Fruit fly (Drosophila melanogaster): ENCODE results near the gene eEF1alpha2.

Gene eEF1alpha2

dm6 chr3R:31738060-31738619, at the start of gene eEF1alpha2:
Gene eEF1alpha2, plus strand, starts transcription at chr3R:31738468.
- TF ChIP-seq bab1 (GFP tag; optimal IDR thresholded peaks at IDR 0.05): no peak
- peak; percentile 18 for TF ChIP-seq Mnt (GFP tag; optimal IDR thresholded peaks at IDR 0.05)
- no peak for TF ChIP-seq CG12768 (GFP tag; optimal IDR thresholded peaks at IDR 0.05)
- TF ChIP-seq Crg-1 (GFP tag; optimal IDR thresholded peaks at IDR 0.05): no peak
- TF ChIP-seq CG5204 (GFP tag; optimal IDR thresholded peaks at IDR 0.05): no peak
- peak; percentile 61 for TF ChIP-seq kay (GFP tag; ENCODE audit: borderline replicate concordance)
- no peak for TF ChIP-seq ovo (GFP tag; optimal IDR thresholded peaks at IDR 0.05)
- TF ChIP-seq toe (GFP tag; optimal IDR thresholded peaks at IDR 0.05): peak; percentile 44
- TF ChIP-seq CG1620 (GFP tag; optimal IDR thresholded peaks at IDR 0.05): no peak
- TF ChIP-seq CG33017 (tag; optimal IDR thresholded peaks at IDR 0.05): no peak
- no peak for TF ChIP-seq CG14711 (tag; optimal IDR thresholded peaks at IDR 0.05)
- TF ChIP-seq Clk (GFP tag; optimal IDR thresholded peaks at IDR 0.05): no peak
- TF ChIP-seq CG7101 (tag; optimal IDR thresholded peaks at IDR 0.05): no peak
- TF ChIP-seq pad (GFP tag; optimal IDR thresholded peaks at IDR 0.05): no peak
- TF ChIP-seq CG7045 (GFP tag; optimal IDR thresholded peaks at IDR 0.05): no peak
- TF ChIP-seq cnc (optimal IDR thresholded peaks at IDR 0.05): no peak
- TF ChIP-seq CG11617 (GFP tag; optimal IDR thresholded peaks at IDR 0.05): no peak
- no peak for TF ChIP-seq Hr96 (GFP tag; optimal IDR thresholded peaks at IDR 0.05)
- TF ChIP-seq cic (GFP tag; optimal IDR thresholded peaks at IDR 0.05): no peak
- TF ChIP-seq tj (GFP tag; optimal IDR thresholded peaks at IDR 0.05): no peak

dm6 chr3R:31688671-31689642, 49.3 kb upstream of the eEF1alpha2 start:
- TF ChIP-seq kay (GFP tag; ENCODE audit: borderline replicate concordance) (peak; percentile 52), cnc (optimal IDR thresholded peaks at IDR 0.05) (no peak), ovo (GFP tag; optimal IDR thresholded peaks at IDR 0.05) (no peak), CG5204 (GFP tag; optimal IDR thresholded peaks at IDR 0.05) (no peak), pad (GFP tag; optimal IDR thresholded peaks at IDR 0.05) (peak; percentile 85), CG1620 (GFP tag; optimal IDR thresholded peaks at IDR 0.05) (no peak), CG11617 (GFP tag; optimal IDR thresholded peaks at IDR 0.05) (no peak), Mnt (GFP tag; optimal IDR thresholded peaks at IDR 0.05) (no peak), Crg-1 (GFP tag; optimal IDR thresholded peaks at IDR 0.05) (no peak), CG7045 (GFP tag; optimal IDR thresholded peaks at IDR 0.05) (no peak), toe (GFP tag; optimal IDR thresholded peaks at IDR 0.05) (no peak), CG14711 (tag; optimal IDR thresholded peaks at IDR 0.05) (no peak), CG7101 (tag; optimal IDR thresholded peaks at IDR 0.05) (no peak), CG12768 (GFP tag; optimal IDR thresholded peaks at IDR 0.05) (no peak), Clk (GFP tag; optimal IDR thresholded peaks at IDR 0.05) (no peak), bab1 (GFP tag; optimal IDR thresholded peaks at IDR 0.05) (no peak), tj (GFP tag; optimal IDR thresholded peaks at IDR 0.05) (peak; percentile 40), CG33017 (tag; optimal IDR thresholded peaks at IDR 0.05) (no peak), cic (GFP tag; optimal IDR thresholded peaks at IDR 0.05) (no peak), Hr96 (GFP tag; optimal IDR thresholded peaks at IDR 0.05) (no peak)

dm6 chr3R:31689727-31690126, 48.5 kb upstream of the eEF1alpha2 start:
- TF ChIP-seq CG14711 (tag; optimal IDR thresholded peaks at IDR 0.05): no peak
- no peak for TF ChIP-seq CG12768 (GFP tag; optimal IDR thresholded peaks at IDR 0.05)

dm6 chr3R:31690439-31690838, 47.8 kb upstream of the eEF1alpha2 start:
- no peak for TF ChIP-seq cnc (optimal IDR thresholded peaks at IDR 0.05)
- no peak for TF ChIP-seq toe (GFP tag; optimal IDR thresholded peaks at IDR 0.05)
- TF ChIP-seq CG11617 (GFP tag; optimal IDR thresholded peaks at IDR 0.05): no peak
- TF ChIP-seq CG1620 (GFP tag; optimal IDR thresholded peaks at IDR 0.05): no peak
- TF ChIP-seq CG5204 (GFP tag; optimal IDR thresholded peaks at IDR 0.05): no peak
- no peak for TF ChIP-seq Hr96 (GFP tag; optimal IDR thresholded peaks at IDR 0.05)
- no peak for TF ChIP-seq CG33017 (tag; optimal IDR thresholded peaks at IDR 0.05)
- no peak for TF ChIP-seq CG7045 (GFP tag; optimal IDR thresholded peaks at IDR 0.05)
- no peak for TF ChIP-seq CG14711 (tag; optimal IDR thresholded peaks at IDR 0.05)
- TF ChIP-seq ovo (GFP tag; optimal IDR thresholded peaks at IDR 0.05): no peak
- TF ChIP-seq Mnt (GFP tag; optimal IDR thresholded peaks at IDR 0.05): no peak
- no peak for TF ChIP-seq cic (GFP tag; optimal IDR thresholded peaks at IDR 0.05)
- TF ChIP-seq pad (GFP tag; optimal IDR thresholded peaks at IDR 0.05): no peak

- TF ChIP-seq CG1620 (GFP tag; optimal IDR thresholded peaks at IDR 0.05) (no peak), CG11617 (GFP tag; optimal IDR thresholded peaks at IDR 0.05) (no peak), kay (GFP tag; ENCODE audit: borderline replicate concordance) (no peak), CG12768 (GFP tag; optimal IDR thresholded peaks at IDR 0.05) (no peak), Hr96 (GFP tag; optimal IDR thresholded peaks at IDR 0.05) (no peak), cic (GFP tag; optimal IDR thresholded peaks at IDR 0.05) (no peak), pad (GFP tag; optimal IDR thresholded peaks at IDR 0.05) (no peak), CG14711 (tag; optimal IDR thresholded peaks at IDR 0.05) (no peak), Clk (GFP tag; optimal IDR thresholded peaks at IDR 0.05) (no peak), cnc (optimal IDR thresholded peaks at IDR 0.05) (no peak), CG33017 (tag; optimal IDR thresholded peaks at IDR 0.05) (no peak), toe (GFP tag; optimal IDR thresholded peaks at IDR 0.05) (no peak), Crg-1 (GFP tag; optimal IDR thresholded peaks at IDR 0.05) (no peak), ovo (GFP tag; optimal IDR thresholded peaks at IDR 0.05) (no peak), bab1 (GFP tag; optimal IDR thresholded peaks at IDR 0.05) (no peak), Mnt (GFP tag; optimal IDR thresholded peaks at IDR 0.05) (no peak), CG7045 (GFP tag; optimal IDR thresholded peaks at IDR 0.05) (no peak), tj (GFP tag; optimal IDR thresholded peaks at IDR 0.05) (no peak), CG5204 (GFP tag; optimal IDR thresholded peaks at IDR 0.05) (no peak)
These were observed 41.6 kb upstream of the eEF1alpha2 start for dm6 chr3R:31696664-31697063.
